Worm (Caenorhabditis elegans): ENCODE results near the gene abl-1.

abl-1 gene

ce11 chrX:10666871-10667270 lies 42.9 kb upstream of the abl-1 start (continued):
- TF ChIP-seq tlf-1 (GFP tag; optimal IDR thresholded peaks at IDR 0.05): no peak
- TF ChIP-seq lag-1 (GFP tag; IDR thresholded peaks at IDR 0.05): no peak
- TF ChIP-seq lsy-27 (tag; optimal IDR thresholded peaks at IDR 0.05; ENCODE audit: borderline replicate concordance, insufficient read depth): no peak
- peak; percentile 2 for TF ChIP-seq nhr-80 (tag; optimal IDR thresholded peaks at IDR 0.05)
- peak; percentile 64 for TF ChIP-seq ekl-4 (GFP tag; IDR thresholded peaks at IDR 0.05)
- TF ChIP-seq F57A8.1 (GFP tag; optimal IDR thresholded peaks at IDR 0.05): no peak
- TF ChIP-seq nhr-27 (tag; optimal IDR thresholded peaks at IDR 0.05): no peak
- 0 out of 2 replicates have a peak, but pooled peaks have one; percentile 44 for TF ChIP-seq egl-44 (GFP tag; IDR thresholded peaks at IDR 0.05)
- TF ChIP-seq F22D6.2 (tag; optimal IDR thresholded peaks at IDR 0.05): no peak
- TF ChIP-seq aptf-2 (GFP tag; conservative IDR thresholded peaks at IDR 0.05): no peak
- TF ChIP-seq attf-3 (GFP tag; conservative IDR thresholded peaks at IDR 0.05): no peak
- no peak for TF ChIP-seq ceh-79 (tag; optimal IDR thresholded peaks at IDR 0.05)
- TF ChIP-seq dpl-1 (GFP tag; optimal IDR thresholded peaks at IDR 0.05): no peak
- TF ChIP-seq F39B2.1 (GFP tag; IDR thresholded peaks at IDR 0.05): no peak
- peak; percentile 11 for TF ChIP-seq attf-5 (GFP tag; optimal IDR thresholded peaks at IDR 0.05)
- no peak for TF ChIP-seq pha-4 (tag; optimal IDR thresholded peaks at IDR 0.05)
- no peak for TF ChIP-seq unc-130 (GFP tag; optimal IDR thresholded peaks at IDR 0.05)
- TF ChIP-seq dpff-1 (tag; optimal IDR thresholded peaks at IDR 0.05): no peak
- no peak for TF ChIP-seq madf-8 (GFP tag; conservative IDR thresholded peaks at IDR 0.05)
- TF ChIP-seq Y53F4B.3 (GFP tag; IDR thresholded peaks at IDR 0.05): no peak
- no peak for TF ChIP-seq repo-1 (tag; optimal IDR thresholded peaks at IDR 0.05)
- TF ChIP-seq T26A5.8 (tag; optimal IDR thresholded peaks at IDR 0.05): peak; percentile 31
- no peak for TF ChIP-seq zfh-2 (GFP tag; conservative IDR thresholded peaks at IDR 0.05)
- TF ChIP-seq ztf-22 (GFP tag; optimal IDR thresholded peaks at IDR 0.05): no peak
- TF ChIP-seq rcor-1 (GFP tag; IDR thresholded peaks at IDR 0.05): peak; percentile 59
- TF ChIP-seq ZK185.1 (tag; optimal IDR thresholded peaks at IDR 0.05; ENCODE audit: poor library complexity, severe bottlenecking): no peak
- TF ChIP-seq aptf-3 (GFP tag; IDR thresholded peaks at IDR 0.05): no peak
- TF ChIP-seq hlh-26 (GFP tag; conservative IDR thresholded peaks at IDR 0.05): no peak
- TF ChIP-seq egrh-3 (GFP tag; IDR thresholded peaks at IDR 0.05): no peak
- TF ChIP-seq Y53G8AR.9 (GFP tag; conservative IDR thresholded peaks at IDR 0.05): peak; percentile 57; the same call in 1 of the 2 replicates
- TF ChIP-seq snpc-4 (GFP tag; optimal IDR thresholded peaks at IDR 0.05): no peak
- TF ChIP-seq snpc-4 (tag; optimal IDR thresholded peaks at IDR 0.05): no peak
- peak; percentile 73 for TF ChIP-seq pbrm-1 (GFP tag; IDR thresholded peaks at IDR 0.05)

DNA sequence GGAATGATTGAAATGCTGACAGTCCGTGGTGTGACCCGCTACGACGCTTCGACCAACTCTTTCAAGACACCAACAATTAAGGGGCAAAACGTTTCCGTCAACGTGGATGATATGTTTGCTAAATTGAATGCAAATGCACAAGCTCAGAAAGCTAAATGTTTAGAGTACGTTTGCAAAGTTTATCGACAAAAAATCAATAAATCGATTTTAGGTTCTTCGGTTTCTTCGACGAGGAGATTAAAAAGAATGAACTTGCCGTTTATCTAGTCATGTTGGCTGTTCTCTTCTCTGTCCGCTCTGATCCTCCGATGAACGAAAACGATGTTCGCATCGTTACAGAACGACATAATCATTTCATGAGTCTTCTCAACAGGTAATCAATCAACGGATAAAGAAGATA lies 40.8 kb upstream of the abl-1 start:
- TF ChIP-seq F22D6.2 (tag; optimal IDR thresholded peaks at IDR 0.05) (no peak), repo-1 (tag; optimal IDR thresholded peaks at IDR 0.05) (no peak), hlh-12 (tag; optimal IDR thresholded peaks at IDR 0.05) (no peak), athp-1 (tag; optimal IDR thresholded peaks at IDR 0.05) (no peak), egrh-3 (GFP tag; IDR thresholded peaks at IDR 0.05) (no peak), cebp-2 (GFP tag; IDR thresholded peaks at IDR 0.05) (no peak), ceh-100 (GFP tag; IDR thresholded peaks at IDR 0.05) (no peak), hlh-26 (GFP tag; conservative IDR thresholded peaks at IDR 0.05) (no peak), dox-1 (GFP tag; IDR thresholded peaks at IDR 0.05) (no peak), let-526 (GFP tag; IDR thresholded peaks at IDR 0.05) (no peak), lin-54 (GFP tag; optimal IDR thresholded peaks at IDR 0.05) (no peak), snpc-4 (GFP tag; optimal IDR thresholded peaks at IDR 0.05) (no peak), snpc-4 (tag; optimal IDR thresholded peaks at IDR 0.05) (no peak), nfyb-1 (GFP tag; IDR thresholded peaks at IDR 0.05) (no peak)
